Worm (Caenorhabditis elegans) whole organism, young adult: ENCODE measurements around the gene ttr-42.

ENCODE experiments used
- B0261.1 ChIP-seq: sonication (generic microtip); optimal IDR thresholded peaks from 2 replicates; lab custom pipeline; 2016; ENCODE audit warnings: mild to moderate bottlenecking, missing genetic modification characterization, moderate library complexity, missing compliant biosample characterization
- B0336.3 ChIP-seq: fragments of 200-800 bp; sonication (Bioruptor generic); IDR thresholded peaks from 2 replicates; pipeline ENCODE4 v1.3.6; 2022; ENCODE audit warnings: missing genetic modification characterization, missing compliant biosample characterization
- D2030.7 ChIP-seq: fragments of 200-800 bp; sonication (Bioruptor generic); IDR thresholded peaks from 2 replicates; pipeline ENCODE4 v1.3.6; 2022; ENCODE audit warnings: missing genetic modification reagents, missing genetic modification characterization, missing compliant biosample characterization
- F37B4.10 ChIP-seq: fragments of 200-800 bp; sonication (Bioruptor generic); IDR thresholded peaks from 2 replicates; pipeline ENCODE4 v1.3.6; 2022; ENCODE audit warnings: missing genetic modification characterization, missing compliant biosample characterization
- F57A8.1 ChIP-seq: fragments of 200-800 bp; sonication (Bioruptor generic); optimal IDR thresholded peaks from 2 replicates; lab custom pipeline; 2018; ENCODE audit warnings: mild to moderate bottlenecking, missing genetic modification characterization, moderate library complexity, missing compliant biosample characterization
- K11D2.4 ChIP-seq: fragments of 200-800 bp; sonication (Bioruptor generic); IDR thresholded peaks from 2 replicates; pipeline ENCODE4 v1.3.6; 2022; ENCODE audit warnings: missing genetic modification reagents, missing genetic modification characterization, missing compliant biosample characterization
- K12H6.12 ChIP-seq: fragments of 200-800 bp; sonication (Bioruptor generic); optimal IDR thresholded peaks from 2 replicates; lab custom pipeline; 2018; ENCODE audit warnings: mild to moderate bottlenecking, missing genetic modification characterization, missing compliant biosample characterization
- Y79H2A.3 ChIP-seq: fragments of 200-800 bp; sonication (Bioruptor generic); conservative IDR thresholded peaks from 2 replicates; pipeline ENCODE4 v1.3.6; 2022; ENCODE audit warnings: missing genetic modification reagents, missing genetic modification characterization, missing compliant biosample characterization
- ama-1 ChIP-seq, 3 experiments: fragments of 150-350 bp in 1 of 3; sonication (generic microtip) in 2 of 3; optimal IDR thresholded peaks; 2 replicates each; lab custom pipeline; 2014 to 2018; ENCODE audit warnings: missing biosample characterization in 2 of 3, missing genetic modification characterization in 2 of 3, missing genetic modification reagents in 2 of 3
- aptf-3 ChIP-seq: fragments of 200-800 bp; sonication (Bioruptor generic); IDR thresholded peaks from 2 replicates; pipeline ENCODE4 v1.3.6; 2022; ENCODE audit warnings: missing genetic modification characterization, missing compliant biosample characterization
- athp-1 ChIP-seq: sonication (generic microtip); optimal IDR thresholded peaks from 2 replicates; lab custom pipeline; 2017; ENCODE audit warnings: mild to moderate bottlenecking, missing genetic modification characterization, missing compliant biosample characterization
- cebp-2 ChIP-seq: fragments of 200-800 bp; sonication (Bioruptor generic); IDR thresholded peaks from 2 replicates; pipeline ENCODE4 v1.3.6; 2022; ENCODE audit warnings: missing genetic modification characterization, missing compliant biosample characterization
- ceh-27 ChIP-seq: fragments of 200-800 bp; sonication (Bioruptor generic); optimal IDR thresholded peaks from 2 replicates; lab custom pipeline; 2018; ENCODE audit warnings: mild to moderate bottlenecking, missing genetic modification characterization, moderate library complexity, missing compliant biosample characterization
- ceh-79 ChIP-seq: sonication (generic microtip); optimal IDR thresholded peaks from 2 replicates; lab custom pipeline; 2017; ENCODE audit warnings: mild to moderate bottlenecking, missing genetic modification characterization, missing compliant biosample characterization
- ceh-91 ChIP-seq: fragments of 200-800 bp; sonication (Bioruptor generic); IDR thresholded peaks from 2 replicates; pipeline ENCODE4 v1.3.6; 2022; ENCODE audit warnings: missing genetic modification reagents, missing genetic modification characterization, missing compliant biosample characterization
- dox-1 ChIP-seq: fragments of 200-800 bp; sonication (Bioruptor generic); IDR thresholded peaks from 2 replicates; pipeline ENCODE4 v1.3.6; 2022; ENCODE audit warnings: missing genetic modification reagents, missing genetic modification characterization, missing compliant biosample characterization
- egl-44 ChIP-seq: fragments of 200-800 bp; sonication (Bioruptor generic); IDR thresholded peaks from 2 replicates; pipeline ENCODE4 v1.3.6; 2022; ENCODE audit warnings: missing genetic modification reagents, missing genetic modification characterization, missing compliant biosample characterization
- egrh-3 ChIP-seq: fragments of 200-800 bp; sonication (Bioruptor generic); IDR thresholded peaks from 2 replicates; pipeline ENCODE4 v1.3.6; 2022; ENCODE audit warnings: missing genetic modification reagents, missing genetic modification characterization, missing compliant biosample characterization
- ekl-4 ChIP-seq: fragments of 200-800 bp; sonication (Bioruptor generic); IDR thresholded peaks from 2 replicates; pipeline ENCODE4 v1.3.6; 2022; ENCODE audit warnings: missing genetic modification reagents, missing genetic modification characterization, missing compliant biosample characterization
- him-1 ChIP-seq: sonication (generic microtip); optimal IDR thresholded peaks from 2 replicates; lab custom pipeline; 2016; ENCODE audit warnings: missing genotype, missing genetic modification reagents, missing genetic modification characterization, missing compliant biosample characterization
- hlh-12 ChIP-seq: sonication (generic microtip); optimal IDR thresholded peaks from 2 replicates; lab custom pipeline; 2016; ENCODE audit warnings: missing genetic modification characterization, missing compliant biosample characterization
- hmg-1.2 ChIP-seq: fragments of 200-800 bp; sonication (Bioruptor generic); IDR thresholded peaks from 2 replicates; pipeline ENCODE4 v1.3.6; 2022; ENCODE audit warnings: missing genetic modification reagents, missing genetic modification characterization, missing compliant biosample characterization
- hmg-20 ChIP-seq: fragments of 200-800 bp; sonication (Bioruptor generic); IDR thresholded peaks from 2 replicates; pipeline ENCODE4 v1.3.6; 2022; ENCODE audit warnings: missing genetic modification reagents, missing genetic modification characterization, missing compliant biosample characterization
- hrde-1 ChIP-seq: sonication (generic microtip); optimal IDR thresholded peaks from 2 replicates; lab custom pipeline; 2016; ENCODE audit warnings: missing genetic modification characterization, mild to moderate bottlenecking, missing compliant biosample characterization, moderate library complexity, missing genotype, missing genetic modification reagents, borderline replicate concordance
- lin-40 ChIP-seq: sonication (generic microtip); optimal IDR thresholded peaks from 2 replicates; lab custom pipeline; 2016; ENCODE audit warnings: missing genetic modification characterization, mild to moderate bottlenecking, missing compliant biosample characterization, missing genotype, missing genetic modification reagents
- madf-3 ChIP-seq: fragments of 200-800 bp; sonication (Bioruptor generic); IDR thresholded peaks from 2 replicates; pipeline ENCODE4 v1.3.6; 2022; ENCODE audit warnings: missing genetic modification reagents, missing genetic modification characterization, missing compliant biosample characterization
- madf-8 ChIP-seq: fragments of 200-800 bp; sonication (Bioruptor generic); conservative IDR thresholded peaks from 2 replicates; pipeline ENCODE4 v1.3.6; 2022; ENCODE audit warnings: missing genetic modification reagents, missing genetic modification characterization, missing compliant biosample characterization
- mxl-1 ChIP-seq: sonication (generic microtip); optimal IDR thresholded peaks from 2 replicates; lab custom pipeline; 2016; ENCODE audit warnings: missing genetic modification characterization, missing compliant biosample characterization
- nfyb-1 ChIP-seq: fragments of 200-800 bp; sonication (Bioruptor generic); IDR thresholded peaks from 2 replicates; pipeline ENCODE4 v1.3.6; 2022; ENCODE audit warnings: missing genetic modification reagents, missing genetic modification characterization, missing compliant biosample characterization
- nhr-120 ChIP-seq: fragments of 200-800 bp; sonication (Bioruptor generic); IDR thresholded peaks from 2 replicates; pipeline ENCODE4 v1.3.6; 2022; ENCODE audit warnings: missing genetic modification characterization, missing compliant biosample characterization
- nhr-179 ChIP-seq: sonication (generic microtip); optimal IDR thresholded peaks from 2 replicates; lab custom pipeline; 2016; ENCODE audit warnings: mild to moderate bottlenecking, missing genetic modification characterization, missing compliant biosample characterization
- nhr-27 ChIP-seq: fragments of 200-800 bp; sonication (Bioruptor generic); optimal IDR thresholded peaks from 2 replicates; lab custom pipeline; 2018; ENCODE audit warnings: mild to moderate bottlenecking, missing genetic modification characterization, moderate library complexity, missing compliant biosample characterization
- rpc-1 ChIP-seq, 2 experiments: fragments of 150-350 bp in 1 of 2; sonication (generic microtip) in 1 of 2; optimal IDR thresholded peaks; 2 replicates each; lab custom pipeline; 2014 to 2018; ENCODE audit warnings: missing biosample characterization in 1 of 2, missing genetic modification characterization in 1 of 2, missing genetic modification reagents in 1 of 2, missing genotype in 1 of 2
- sdz-38 ChIP-seq: sonication (generic microtip); optimal IDR thresholded peaks from 2 replicates; lab custom pipeline; 2016; ENCODE audit warnings: missing genotype, missing genetic modification characterization, missing compliant biosample characterization
- sea-2 ChIP-seq: fragments of 200-800 bp; sonication (Bioruptor generic); IDR thresholded peaks from 2 replicates; pipeline ENCODE4 v1.3.6; 2022; ENCODE audit warnings: missing genetic modification characterization, missing compliant biosample characterization
- sptf-2 ChIP-seq: fragments of 200-800 bp; sonication (Bioruptor generic); optimal IDR thresholded peaks from 2 replicates; lab custom pipeline; 2018; ENCODE audit warnings: mild to moderate bottlenecking, missing genetic modification characterization, missing compliant biosample characterization
- tbx-9 ChIP-seq: sonication (generic microtip); optimal IDR thresholded peaks from 2 replicates; lab custom pipeline; 2016; ENCODE audit warnings: borderline replicate concordance, missing genetic modification characterization, inconsistent platforms, missing compliant biosample characterization
- unc-62 ChIP-seq: fragments of 150-350 bp; optimal IDR thresholded peaks from 2 replicates; lab custom pipeline; 2014; ENCODE audit warnings: missing biosample characterization, missing genetic modification reagents, missing genetic modification characterization
- xnd-1 ChIP-seq: sonication (generic microtip); optimal IDR thresholded peaks from 2 replicates; lab custom pipeline; 2016; ENCODE audit warnings: missing genotype, missing genetic modification reagents, missing genetic modification characterization, missing compliant biosample characterization
- ztf-18 ChIP-seq: sonication (generic microtip); optimal IDR thresholded peaks from 2 replicates; lab custom pipeline; 2016; ENCODE audit warnings: missing genotype, mild to moderate bottlenecking, missing genetic modification characterization, missing compliant biosample characterization
- ztf-22 ChIP-seq: fragments of 200-800 bp; sonication (Bioruptor generic); optimal IDR thresholded peaks from 2 replicates; lab custom pipeline; 2018; ENCODE audit warnings: mild to moderate bottlenecking, missing genetic modification characterization, moderate library complexity, missing compliant biosample characterization
- ztf-26 ChIP-seq: sonication (generic microtip); optimal IDR thresholded peaks from 2 replicates; lab custom pipeline; 2017; ENCODE audit warnings: missing genetic modification characterization, missing compliant biosample characterization
- ztf-28 ChIP-seq: fragments of 200-800 bp; sonication (Bioruptor generic); IDR thresholded peaks from 2 replicates; pipeline ENCODE4 v1.3.6; 2022; ENCODE audit warnings: missing genetic modification reagents, missing genetic modification characterization, missing compliant biosample characterization
- ztf-6 ChIP-seq: fragments of 200-800 bp; sonication (Bioruptor generic); IDR thresholded peaks from 2 replicates; pipeline ENCODE4 v1.3.6; 2022; ENCODE audit warnings: missing genetic modification reagents, missing genetic modification characterization, missing compliant biosample characterization

ttr-42 gene

ce11 chrX:2553433-2553860, 24.1 kb upstream of the ttr-42 start (continued):
- TF ChIP-seq ztf-6 (no peak), nfyb-1 (no peak), him-1 (peak; percentile 77), aptf-3 (GFP tag; lab: Robert Waterston, UW) (peak; percentile 74; the same call in 1 of the 2 replicates), sea-2 (GFP tag; lab: Robert Waterston, UW) (0 out of 2 replicates have a peak, but pooled peaks have one; percentile 57), mxl-1 (peak; percentile 77), B0336.3 (peak; percentile 49; the same call in 1 of the 2 replicates), dox-1 (GFP tag; lab: Robert Waterston, UW) (peak; percentile 71), hmg-20 (GFP tag; lab: Robert Waterston, UW) (0 out of 2 replicates have a peak, but pooled peaks have one; percentile 26), egrh-3 (GFP tag; lab: Robert Waterston, UW) (peak; percentile 52; the same call in 1 of the 2 replicates), nhr-120 (0 out of 2 replicates have a peak, but pooled peaks have one; percentile 52), ztf-28 (no peak), F57A8.1 (GFP tag; lab: Kevin White, UChicago) (no peak), D2030.7 (peak; percentile 58; the same call in 1 of the 2 replicates), ceh-79 (tag; lab: Kevin White, UChicago) (no peak), ceh-91 (no peak), ztf-26 (tag; lab: Kevin White, UChicago) (peak; percentile 34), K11D2.4 (GFP tag; lab: Robert Waterston, UW) (peak; percentile 55), cebp-2 (peak; percentile 76; the same call in 1 of the 2 replicates)

- TF ChIP-seq nhr-120, result no peak
- no peak for TF ChIP-seq ama-1 (optimal IDR thresholded peaks at IDR 0.05; lab: Kevin White, UChicago)
- TF ChIP-seq ama-1 (GFP tag; optimal IDR thresholded peaks at IDR 0.05; lab: Kevin White, UChicago), result no peak
- no peak for TF ChIP-seq nhr-179 (tag; lab: Kevin White, UChicago)
- no peak for TF ChIP-seq F37B4.10 (GFP tag; lab: Robert Waterston, UW)
- no peak for TF ChIP-seq ekl-4
- TF ChIP-seq rpc-1 (optimal IDR thresholded peaks at IDR 0.05; lab: Kevin White, UChicago), result no peak
- TF ChIP-seq rpc-1 (tag; optimal IDR thresholded peaks at IDR 0.05; lab: Kevin White, UChicago), result no peak
- peak; percentile 2 for TF ChIP-seq ceh-27 (GFP tag; lab: Kevin White, UChicago)
- TF ChIP-seq sdz-38, result no peak
- no peak for TF ChIP-seq egl-44
- no peak for TF ChIP-seq unc-62
- TF ChIP-seq ztf-18 (tag; lab: Kevin White, UChicago), result peak; percentile 87
- no peak for TF ChIP-seq xnd-1 (tag; lab: Kevin White, UChicago)
- no peak for TF ChIP-seq ztf-22 (GFP tag; lab: Kevin White, UChicago)
- TF ChIP-seq madf-3 (GFP tag; lab: Robert Waterston, UW), result no peak
- TF ChIP-seq lin-40 (tag; lab: Kevin White, UChicago), result peak; percentile 60
- TF ChIP-seq B0261.1, result no peak
- no peak for TF ChIP-seq hmg-1.2 (GFP tag; lab: Robert Waterston, UW)
- no peak for TF ChIP-seq Y79H2A.3 (GFP tag; lab: Robert Waterston, UW)
- no peak for TF ChIP-seq nhr-27
These were observed 18.1 kb upstream of the ttr-42 start for ce11 chrX:2559399-2559798.

- TF ChIP-seq tbx-9 (tag; lab: Kevin White, UChicago) (no peak), K12H6.12 (tag; lab: Kevin White, UChicago) (no peak), sptf-2 (no peak), athp-1 (tag; lab: Kevin White, UChicago) (no peak), xnd-1 (tag; lab: Kevin White, UChicago) (no peak), madf-8 (GFP tag; lab: Robert Waterston, UW) (no peak), hlh-12 (tag; lab: Kevin White, UChicago) (no peak), ztf-18 (tag; lab: Kevin White, UChicago) (no peak), hrde-1 (tag; lab: Kevin White, UChicago) (no peak), sdz-38 (no peak), mxl-1 (no peak), nfyb-1 (no peak)
These were observed 17.6 kb upstream of the ttr-42 start, which contains the start of gene F52H2.5 for ce11 chrX:2559979-2560378. Gene F52H2.5, minus strand, starts transcription at chrX:2560079.
